Worm (Caenorhabditis elegans): ENCODE results near the gene K02C4.5.

DNA sequence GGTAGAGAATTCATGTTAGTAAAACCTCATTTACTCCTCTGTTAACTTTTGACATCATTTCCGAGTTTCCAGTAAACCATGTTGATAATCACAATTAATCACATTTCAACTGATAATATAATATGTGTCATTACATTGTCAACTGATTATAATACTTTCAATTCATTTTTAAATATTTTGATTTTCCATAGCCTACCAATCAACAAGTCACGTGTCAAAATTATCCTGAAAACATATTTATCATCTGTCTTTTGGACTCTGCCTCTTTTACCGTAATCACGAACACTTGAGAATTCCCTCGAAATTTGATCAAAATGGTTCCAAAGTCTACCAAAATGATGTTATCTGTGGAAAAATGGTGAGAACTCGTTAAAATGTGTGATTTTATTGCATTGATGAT, 4.2 kb upstream of the K02C4.5 start:
- TF ChIP-seq snpc-4 (tag; optimal IDR thresholded peaks at IDR 0.05), result no peak
- TF ChIP-seq aha-1 (tag; optimal IDR thresholded peaks at IDR 0.05), result no peak
- TF ChIP-seq skn-1 (tag; optimal IDR thresholded peaks at IDR 0.05), result no peak
- no peak for TF ChIP-seq nhr-85 (tag)
- no peak for TF ChIP-seq unc-98 (GFP tag; IDR thresholded peaks at IDR 0.05)
- no peak for TF ChIP-seq Y116A8C.19 (tag; optimal IDR thresholded peaks at IDR 0.05; ENCODE audit: borderline replicate concordance)
- no peak for TF ChIP-seq nhr-11 (tag; optimal IDR thresholded peaks at IDR 0.05)
- no peak for TF ChIP-seq ztf-11 (tag; optimal IDR thresholded peaks at IDR 0.05)
- TF ChIP-seq ces-1 (GFP tag; optimal IDR thresholded peaks at IDR 0.05), result no peak
